Fruit fly (Drosophila melanogaster) whole organism, embryonic: ENCODE results near the gene Pi3K68D.

Experiments
- ATbp ChIP-seq: fragments of 200-800 bp; sonication (Bioruptor generic); optimal IDR thresholded peaks from 2 replicates; lab custom pipeline; 2017; ENCODE audit warnings: missing biosample characterization, mild to moderate bottlenecking, missing genetic modification characterization, missing genetic modification reagents
- BEAF-32 ChIP-seq: fragments of 200-800 bp; sonication (Bioruptor generic); optimal IDR thresholded peaks from 3 replicates; lab custom pipeline; 2017; ENCODE audit warnings: missing biosample characterization, missing genetic modification characterization, mild to moderate bottlenecking, moderate library complexity, missing genetic modification reagents
- CG10267 ChIP-seq: fragments of 200-800 bp; sonication (Bioruptor generic); optimal IDR thresholded peaks from 2 replicates; lab custom pipeline; 2018; ENCODE audit warnings: missing biosample characterization, mild to moderate bottlenecking, missing genetic modification characterization, moderate library complexity
- CG10543 ChIP-seq: fragments of 200-800 bp; sonication (Bioruptor generic); optimal IDR thresholded peaks from 3 replicates; lab custom pipeline; 2017; ENCODE audit warnings: missing biosample characterization, mild to moderate bottlenecking, missing genetic modification characterization, moderate library complexity
- CG12659 ChIP-seq: fragments of 200-800 bp; sonication (Bioruptor generic); optimal IDR thresholded peaks from 3 replicates; lab custom pipeline; 2017; ENCODE audit warnings: mild to moderate bottlenecking, missing biosample characterization, missing genetic modification reagents, missing genetic modification characterization
- CG13624 ChIP-seq: fragments of 200-800 bp; sonication (Bioruptor generic); optimal IDR thresholded peaks from 2 replicates; lab custom pipeline; 2016; ENCODE audit warnings: missing biosample characterization, missing genetic modification characterization
- CG1529 ChIP-seq: fragments of 200-800 bp; sonication (Bioruptor generic); optimal IDR thresholded peaks from 3 replicates; lab custom pipeline; 2018; ENCODE audit warnings: missing biosample characterization, missing genetic modification characterization
- CG15479 ChIP-seq: fragments of 200-800 bp; sonication (Bioruptor generic); optimal IDR thresholded peaks from 3 replicates; lab custom pipeline; 2019; ENCODE audit warnings: missing biosample characterization, mild to moderate bottlenecking, missing genetic modification characterization, moderate library complexity
- CG15514 ChIP-seq: fragments of 200-800 bp; sonication (Bioruptor generic); optimal IDR thresholded peaks from 3 replicates; lab custom pipeline; 2017; ENCODE audit warnings: missing biosample characterization, missing genetic modification characterization, mild to moderate bottlenecking, moderate library complexity, missing genetic modification reagents
- CG16813 ChIP-seq: fragments of 200-800 bp; sonication (Bioruptor generic); IDR thresholded peaks from 3 replicates; pipeline ENCODE4 v1.3.6; 2022; ENCODE audit warnings: missing biosample characterization, missing genetic modification characterization; ENCODE audit not compliant: partially characterized antibody
- CG17186 ChIP-seq: fragments of 200-800 bp; sonication (Bioruptor generic); optimal IDR thresholded peaks from 3 replicates; lab custom pipeline; 2017; ENCODE audit warnings: missing biosample characterization, missing genetic modification reagents, missing genetic modification characterization
- CG17829 ChIP-seq: fragments of 200-800 bp; optimal IDR thresholded peaks from 2 replicates; lab custom pipeline; 2019; ENCODE audit warnings: missing biosample characterization, mild to moderate bottlenecking, missing genetic modification characterization, moderate library complexity
- CG30403 ChIP-seq: fragments of 200-800 bp; sonication (Bioruptor generic); optimal IDR thresholded peaks from 3 replicates; lab custom pipeline; 2016; ENCODE audit warnings: missing biosample characterization, missing genetic modification characterization
- CG33557 ChIP-seq: fragments of 200-800 bp; sonication (Bioruptor generic); optimal IDR thresholded peaks from 2 replicates; lab custom pipeline; 2019; ENCODE audit warnings: missing biosample characterization, mild to moderate bottlenecking, missing genetic modification characterization, moderate library complexity
- CG3847 ChIP-seq: fragments of 200-800 bp; sonication (Bioruptor generic); IDR thresholded peaks from 2 replicates; pipeline ENCODE4 v1.3.6; 2022; ENCODE audit warnings: missing biosample characterization, missing genetic modification characterization
- CG4360 ChIP-seq: fragments of 200-800 bp; sonication (Bioruptor generic); IDR thresholded peaks from 2 replicates; pipeline ENCODE4 v1.3.6; 2022; ENCODE audit warnings: missing biosample characterization, missing genetic modification characterization
- CG4617 ChIP-seq: fragments of 200-800 bp; sonication (Bioruptor generic); optimal IDR thresholded peaks from 3 replicates; lab custom pipeline; 2016; ENCODE audit warnings: missing biosample characterization, missing genetic modification characterization, borderline replicate concordance
- CG5180 ChIP-seq: fragments of 200-800 bp; sonication (Bioruptor generic); optimal IDR thresholded peaks from 3 replicates; lab custom pipeline; 2017; ENCODE audit warnings: missing biosample characterization, missing genetic modification characterization, mild to moderate bottlenecking, moderate library complexity, missing genetic modification reagents
- CG9727 ChIP-seq: fragments of 200-800 bp; sonication (Bioruptor generic); optimal IDR thresholded peaks from 3 replicates; lab custom pipeline; 2017; ENCODE audit warnings: missing biosample characterization, mild to moderate bottlenecking, missing genetic modification characterization
- D19A ChIP-seq: fragments of 200-800 bp; optimal IDR thresholded peaks from 3 replicates; lab custom pipeline; 2019; ENCODE audit warnings: missing biosample characterization, mild to moderate bottlenecking, missing genetic modification characterization, moderate library complexity
- Dad ChIP-seq: fragments of 200-800 bp; sonication (Bioruptor generic); optimal IDR thresholded peaks from 3 replicates; lab custom pipeline; 2016; ENCODE audit warnings: missing biosample characterization, missing genetic modification characterization
- E2f2 ChIP-seq: fragments of 200-800 bp; sonication (Bioruptor generic); IDR thresholded peaks from 2 replicates; pipeline ENCODE4 v1.3.6; 2022; ENCODE audit warnings: missing biosample characterization, missing genetic modification characterization
- Ets97D ChIP-seq: fragments of 200-800 bp; sonication (Bioruptor generic); optimal IDR thresholded peaks from 3 replicates; lab custom pipeline; 2016; ENCODE audit warnings: missing biosample characterization, missing genetic modification characterization
- HLH4C ChIP-seq: fragments of 200-800 bp; sonication (Bioruptor generic); IDR thresholded peaks from 3 replicates; pipeline ENCODE4 v1.3.6; 2022; ENCODE audit warnings: missing biosample characterization, missing genetic modification characterization; ENCODE audit not compliant: partially characterized antibody
- Hr51 ChIP-seq, 2 experiments: fragments of 200-800 bp; sonication (Bioruptor generic); optimal IDR thresholded peaks; 2 replicates in 1 of 2; 3 replicates in 1 of 2; lab custom pipeline; 2016 to 2018; ENCODE audit warnings: missing biosample characterization in 2 of 2, missing genetic modification characterization in 2 of 2, mild to moderate bottlenecking in 1 of 2, moderate library complexity in 1 of 2
- Lhr ChIP-seq: fragments of 200-800 bp; sonication (Bioruptor generic); optimal IDR thresholded peaks from 3 replicates; lab custom pipeline; 2017; ENCODE audit warnings: mild to moderate bottlenecking, missing biosample characterization, missing genetic modification reagents, missing genetic modification characterization
- Lpt ChIP-seq: fragments of >200 bp; optimal IDR thresholded peaks from 2 replicates; lab custom pipeline; 2018; ENCODE audit warnings: missing biosample characterization, missing genetic modification characterization
- Trl ChIP-seq, 3 experiments: fragments of >200 bp in 2 of 3; fragments of 200-800 bp in 1 of 3; sonication (Bioruptor generic) in 1 of 3; optimal IDR thresholded peaks; 2 replicates in 1 of 3; 3 replicates in 2 of 3; lab custom pipeline; 2016 to 2017; ENCODE audit warnings: missing biosample characterization in 1 of 3, missing genetic modification characterization in 1 of 3
- ab ChIP-seq: fragments of 200-800 bp; sonication (Bioruptor generic); optimal IDR thresholded peaks from 2 replicates; lab custom pipeline; 2016; ENCODE audit warnings: missing biosample characterization, missing genetic modification characterization
- bbx ChIP-seq: fragments of 200-800 bp; sonication (Bioruptor generic); IDR thresholded peaks from 2 replicates; pipeline ENCODE4 v1.3.6; 2022; ENCODE audit warnings: missing biosample characterization, missing genetic modification characterization; ENCODE audit not compliant: partially characterized antibody
- bigmax ChIP-seq: fragments of 200-800 bp; sonication (Bioruptor generic); optimal IDR thresholded peaks from 2 replicates; lab custom pipeline; 2018; ENCODE audit warnings: missing biosample characterization, mild to moderate bottlenecking, missing genetic modification characterization
- corto ChIP-seq: fragments of 200-800 bp; sonication (Bioruptor generic); optimal IDR thresholded peaks from 2 replicates; lab custom pipeline; 2016; ENCODE audit warnings: missing biosample characterization, mild to moderate bottlenecking, missing genetic modification characterization, moderate library complexity
- crp ChIP-seq, 2 experiments: fragments of 200-800 bp; sonication (Bioruptor generic); optimal IDR thresholded peaks; 2 replicates in 1 of 2; 3 replicates in 1 of 2; lab custom pipeline; 2017; ENCODE audit warnings: missing biosample characterization in 2 of 2, missing genetic modification characterization in 2 of 2, mild to moderate bottlenecking in 1 of 2, moderate library complexity in 1 of 2
- dm ChIP-seq: fragments of 200-800 bp; sonication (Bioruptor generic); optimal IDR thresholded peaks from 3 replicates; lab custom pipeline; 2016; ENCODE audit warnings: missing biosample characterization, missing genetic modification characterization
- dpn ChIP-seq, 2 experiments: fragments of 200-800 bp; sonication (Bioruptor generic); optimal IDR thresholded peaks; 3 replicates each; lab custom pipeline; 2016; ENCODE audit warnings: missing biosample characterization in 2 of 2, missing genetic modification characterization in 2 of 2
- gem ChIP-seq: fragments of 200-800 bp; sonication (Bioruptor generic); optimal IDR thresholded peaks from 2 replicates; lab custom pipeline; 2019; ENCODE audit warnings: missing biosample characterization, mild to moderate bottlenecking, missing genetic modification characterization, moderate library complexity
- gfzf ChIP-seq: fragments of 200-800 bp; sonication (Bioruptor generic); optimal IDR thresholded peaks from 2 replicates; lab custom pipeline; 2016; ENCODE audit warnings: missing biosample characterization, mild to moderate bottlenecking, missing genetic modification characterization, moderate library complexity
- gsb-n ChIP-seq: fragments of 200-800 bp; sonication (Bioruptor generic); optimal IDR thresholded peaks from 3 replicates; lab custom pipeline; 2018; ENCODE audit warnings: missing biosample characterization, mild to moderate bottlenecking, missing genetic modification characterization
- insv ChIP-seq, 2 experiments: fragments of 200-800 bp; sonication (Bioruptor generic); optimal IDR thresholded peaks; 3 replicates each; lab custom pipeline; 2016 to 2018; ENCODE audit warnings: missing biosample characterization in 2 of 2, missing genetic modification characterization in 2 of 2
- inv ChIP-seq: fragments of 200-800 bp; sonication (Bioruptor generic); IDR thresholded peaks from 2 replicates; pipeline ENCODE4 v1.3.6; 2022; ENCODE audit warnings: missing biosample characterization, missing genetic modification characterization; ENCODE audit not compliant: partially characterized antibody
- mam ChIP-seq: fragments of 200-800 bp; sonication (Bioruptor generic); optimal IDR thresholded peaks from 3 replicates; lab custom pipeline; 2016; ENCODE audit warnings: missing biosample characterization, missing genetic modification characterization
- sna ChIP-seq: fragments of 200-800 bp; sonication (Bioruptor generic); IDR thresholded peaks from 2 replicates; pipeline ENCODE4 v1.3.6; 2022; ENCODE audit warnings: missing biosample characterization, missing genetic modification characterization; ENCODE audit not compliant: partially characterized antibody
- stwl ChIP-seq: fragments of 200-800 bp; sonication (Bioruptor generic); optimal IDR thresholded peaks from 3 replicates; lab custom pipeline; 2018; ENCODE audit warnings: missing biosample characterization, mild to moderate bottlenecking, missing genetic modification characterization, moderate library complexity
- tna ChIP-seq: fragments of 200-800 bp; sonication (Bioruptor generic); IDR thresholded peaks from 2 replicates; pipeline ENCODE4 v1.3.6; 2022; ENCODE audit warnings: missing biosample characterization, missing genetic modification characterization; ENCODE audit not compliant: partially characterized antibody
- trem ChIP-seq: fragments of 200-800 bp; optimal IDR thresholded peaks from 3 replicates; lab custom pipeline; 2019; ENCODE audit warnings: missing biosample characterization, mild to moderate bottlenecking, missing genetic modification characterization, moderate library complexity
- vnd ChIP-seq: fragments of 200-800 bp; sonication (Bioruptor generic); IDR thresholded peaks from 3 replicates; pipeline ENCODE4 v1.3.6; 2022; ENCODE audit warnings: missing biosample characterization, missing genetic modification characterization; ENCODE audit not compliant: partially characterized antibody
- wek ChIP-seq: fragments of 200-800 bp; sonication (Bioruptor generic); optimal IDR thresholded peaks from 3 replicates; lab custom pipeline; 2018; ENCODE audit warnings: missing biosample characterization, mild to moderate bottlenecking, missing genetic modification characterization, moderate library complexity
- zfh2 ChIP-seq: fragments of 200-800 bp; sonication (Bioruptor generic); optimal IDR thresholded peaks from 2 replicates; lab custom pipeline; 2016; ENCODE audit warnings: missing biosample characterization, missing genetic modification characterization

Gene Pi3K68D

dm6 chr3L:11833296-11833717 is 43.5 kb upstream of the Pi3K68D start, which contains the start of gene CycA (continued):
- TF ChIP-seq wek (GFP tag; lab: Kevin White, UChicago) = peak; percentile 32
- peak; percentile 31 for TF ChIP-seq CG13624 (GFP tag; lab: Kevin White, UChicago)
- TF ChIP-seq Ets97D (GFP tag; lab: Kevin White, UChicago) = peak; percentile 83
- no peak for TF ChIP-seq CG4360 (GFP tag; lab: Robert Waterston, UW)
- peak; percentile 29 for TF ChIP-seq CG4617
- TF ChIP-seq corto (GFP tag; lab: Kevin White, UChicago) = no peak
- peak; percentile 12 for TF ChIP-seq CG30403
- no peak for TF ChIP-seq CG15479
- no peak for TF ChIP-seq CG5180 (GFP tag; lab: Kevin White, UChicago)
- TF ChIP-seq Trl (optimal IDR thresholded peaks at IDR 0.05; lab: Kevin White, UChicago) = no peak
- TF ChIP-seq Trl (GFP tag; optimal IDR thresholded peaks at IDR 0.05; lab: Kevin White, UChicago) = peak; percentile 7
- TF ChIP-seq ab = no peak
- TF ChIP-seq Lhr (GFP tag; lab: Kevin White, UChicago) = peak; percentile 26
- peak; percentile 61 for TF ChIP-seq gfzf (GFP tag; lab: Kevin White, UChicago)
- peak; percentile 62 for TF ChIP-seq CG10267
- peak; percentile 87 for TF ChIP-seq CG16813 (GFP tag; lab: Robert Waterston, UW)
- TF ChIP-seq Dad = peak; percentile 23
- no peak for TF ChIP-seq ATbp
- TF ChIP-seq CG33557 (GFP tag; lab: Kevin White, UChicago) = no peak
- peak in 1 of 2 experiments; percentile 0 for TF ChIP-seq dpn (GFP tag; optimal IDR thresholded peaks at IDR 0.05; lab: Kevin White, UChicago)
- peak; percentile 52 for TF ChIP-seq CG12659 (GFP tag; lab: Kevin White, UChicago)
- TF ChIP-seq CG10543 (GFP tag; lab: Kevin White, UChicago) = no peak
- peak; percentile 82 for TF ChIP-seq tna (GFP tag; lab: Robert Waterston, UW)
- TF ChIP-seq bigmax (GFP tag; lab: Kevin White, UChicago) = no peak
- TF ChIP-seq bbx = peak; percentile 89
- TF ChIP-seq BEAF-32 (GFP tag; lab: Kevin White, UChicago) = peak; percentile 93
- TF ChIP-seq stwl = peak; percentile 82
- peak; percentile 100 for TF ChIP-seq E2f2 (GFP tag; lab: Robert Waterston, UW)
- TF ChIP-seq mam = no peak
- peak; percentile 73 for TF ChIP-seq CG17186 (GFP tag; lab: Kevin White, UChicago)
- TF ChIP-seq CG1529 = no peak
- TF ChIP-seq Lpt = no peak
- TF ChIP-seq D19A (tag; lab: Kevin White, UChicago) = peak; percentile 26
- peak in 1 of 2 experiments; percentile 41 for TF ChIP-seq Hr51 (GFP tag; optimal IDR thresholded peaks at IDR 0.05; lab: Kevin White, UChicago)
- TF ChIP-seq gsb-n (tag; lab: Kevin White, UChicago) = no peak
- TF ChIP-seq sna (GFP tag; lab: Robert Waterston, UW) = peak; percentile 77
- peak; percentile 87 for TF ChIP-seq trem (tag; lab: Kevin White, UChicago)
- peak; percentile 63 for TF ChIP-seq HLH4C (GFP tag; lab: Robert Waterston, UW)
- peak; percentile 45 for TF ChIP-seq dm
- TF ChIP-seq gem (tag; lab: Kevin White, UChicago) = no peak
- TF ChIP-seq CG9727 = peak; percentile 4
- TF ChIP-seq zfh2 (GFP tag; lab: Kevin White, UChicago) = peak; percentile 26
- peak; percentile 78 for TF ChIP-seq inv
- TF ChIP-seq crp (GFP tag; optimal IDR thresholded peaks at IDR 0.05; lab: Kevin White, UChicago) = peak in 1 of 2 experiments; percentile 24
- peak in 1 of 2 experiments; percentile 28 for TF ChIP-seq insv (GFP tag; optimal IDR thresholded peaks at IDR 0.05; lab: Kevin White, UChicago)
- peak; percentile 74; the same call in 2 of the 3 replicates for TF ChIP-seq vnd (GFP tag; lab: Robert Waterston, UW)
- TF ChIP-seq CG3847 (GFP tag; lab: Robert Waterston, UW) = peak; percentile 72
- TF ChIP-seq CG17829 (tag; lab: Kevin White, UChicago) = peak; percentile 47
- TF ChIP-seq CG15514 (GFP tag; lab: Kevin White, UChicago) = peak; percentile 66
